Worm (Caenorhabditis elegans): Measurements from ENCODE around the gene ced-4.

- TF ChIP-seq M03D4.4 (tag; optimal IDR thresholded peaks at IDR 0.05) (no peak), bed-3 (GFP tag; optimal IDR thresholded peaks at IDR 0.05) (no peak), ham-2 (GFP tag; optimal IDR thresholded peaks at IDR 0.05) (no peak), unc-39 (tag; optimal IDR thresholded peaks at IDR 0.05) (no peak), elt-3 (tag; optimal IDR thresholded peaks at IDR 0.05) (no peak)
These were observed 22.5 kb downstream of the ced-4 start, which contains the start of gene C35D10.12 for ce11 chrIII:4874671-4875070.
